Worm (Caenorhabditis elegans) whole organism, young adult: Measurements from ENCODE around the gene ttr-31.

Experiments
- B0019.2 ChIP-seq: fragments of 200-800 bp; sonication (Bioruptor generic); conservative IDR thresholded peaks from 2 replicates; pipeline ENCODE4 v1.3.6; 2022; ENCODE audit warnings: missing genetic modification reagents, missing genetic modification characterization, missing compliant biosample characterization
- B0035.1 ChIP-seq: sonication (generic microtip); optimal IDR thresholded peaks from 2 replicates; lab custom pipeline; 2016; ENCODE audit warnings: missing genetic modification characterization, mild to moderate bottlenecking, missing compliant biosample characterization, missing genotype, missing genetic modification reagents
- B0261.1 ChIP-seq: sonication (generic microtip); optimal IDR thresholded peaks from 2 replicates; lab custom pipeline; 2016; ENCODE audit warnings: mild to moderate bottlenecking, missing genetic modification characterization, moderate library complexity, missing compliant biosample characterization
- B0336.3 ChIP-seq: fragments of 200-800 bp; sonication (Bioruptor generic); IDR thresholded peaks from 2 replicates; pipeline ENCODE4 v1.3.6; 2022; ENCODE audit warnings: missing genetic modification characterization, missing compliant biosample characterization
- F10E7.11 ChIP-seq: sonication (generic microtip); optimal IDR thresholded peaks from 2 replicates; lab custom pipeline; 2017; ENCODE audit warnings: mild to moderate bottlenecking, missing genetic modification characterization, moderate library complexity, missing compliant biosample characterization
- F22D6.2 ChIP-seq: sonication (generic microtip); optimal IDR thresholded peaks from 2 replicates; lab custom pipeline; 2016; ENCODE audit warnings: mild to moderate bottlenecking, missing genetic modification characterization, missing compliant biosample characterization
- F23B12.7 ChIP-seq: sonication (generic microtip); optimal IDR thresholded peaks from 2 replicates; lab custom pipeline; 2017; ENCODE audit warnings: missing genetic modification characterization, mild to moderate bottlenecking, missing compliant biosample characterization, antibody characterized with exemption, moderate library complexity; ENCODE audit not compliant: insufficient read depth
- F37B4.10 ChIP-seq: fragments of 200-800 bp; sonication (Bioruptor generic); IDR thresholded peaks from 2 replicates; pipeline ENCODE4 v1.3.6; 2022; ENCODE audit warnings: missing genetic modification characterization, missing compliant biosample characterization
- F52B5.7 ChIP-seq: sonication (generic microtip); optimal IDR thresholded peaks from 2 replicates; lab custom pipeline; 2016; ENCODE audit warnings: mild to moderate bottlenecking, missing genetic modification characterization, missing compliant biosample characterization
- Y56A3A.18 ChIP-seq: fragments of 200-800 bp; sonication (Bioruptor generic); IDR thresholded peaks from 2 replicates; pipeline ENCODE4 v1.3.6; 2022; ENCODE audit warnings: missing genetic modification reagents, missing genetic modification characterization, missing compliant biosample characterization
- Y95B8A.8 ChIP-seq: fragments of 200-800 bp; sonication (Bioruptor generic); IDR thresholded peaks from 2 replicates; pipeline ENCODE4 v1.3.6; 2022; ENCODE audit warnings: missing genetic modification reagents, missing genetic modification characterization, missing compliant biosample characterization
- ZK185.1 ChIP-seq: sonication (generic microtip); optimal IDR thresholded peaks from 2 replicates; lab custom pipeline; 2016; ENCODE audit warnings: mild to moderate bottlenecking, missing genetic modification characterization, missing compliant biosample characterization; ENCODE audit not compliant: poor library complexity, severe bottlenecking
- akir-1 ChIP-seq: fragments of 200-800 bp; sonication (Bioruptor generic); optimal IDR thresholded peaks from 2 replicates; lab custom pipeline; 2018; ENCODE audit warnings: mild to moderate bottlenecking, missing genetic modification characterization, moderate library complexity, missing compliant biosample characterization
- attf-3 ChIP-seq: fragments of 200-800 bp; sonication (Bioruptor generic); conservative IDR thresholded peaks from 2 replicates; pipeline ENCODE4 v1.3.6; 2022; ENCODE audit warnings: missing genetic modification reagents, missing genetic modification characterization, missing compliant biosample characterization
- attf-5 ChIP-seq: fragments of 200-800 bp; sonication (Bioruptor generic); optimal IDR thresholded peaks from 2 replicates; lab custom pipeline; 2018; ENCODE audit warnings: mild to moderate bottlenecking, missing genetic modification characterization, missing compliant biosample characterization
- bed-2 ChIP-seq: fragments of 200-800 bp; sonication (Bioruptor generic); IDR thresholded peaks from 2 replicates; pipeline ENCODE4 v1.3.6; 2022; ENCODE audit warnings: missing genetic modification reagents, missing genetic modification characterization, missing compliant biosample characterization
- ceh-27 ChIP-seq: fragments of 200-800 bp; sonication (Bioruptor generic); optimal IDR thresholded peaks from 2 replicates; lab custom pipeline; 2018; ENCODE audit warnings: mild to moderate bottlenecking, missing genetic modification characterization, moderate library complexity, missing compliant biosample characterization
- efl-1 ChIP-seq: fragments of 150-350 bp; optimal IDR thresholded peaks from 2 replicates; lab custom pipeline; 2014; ENCODE audit warnings: missing biosample characterization, missing genetic modification reagents, missing genetic modification characterization
- ekl-4 ChIP-seq: fragments of 200-800 bp; sonication (Bioruptor generic); IDR thresholded peaks from 2 replicates; pipeline ENCODE4 v1.3.6; 2022; ENCODE audit warnings: missing genetic modification reagents, missing genetic modification characterization, missing compliant biosample characterization
- gei-17 ChIP-seq: fragments of 200-800 bp; sonication (Bioruptor generic); optimal IDR thresholded peaks from 2 replicates; lab custom pipeline; 2018; ENCODE audit warnings: mild to moderate bottlenecking, missing genetic modification characterization, missing compliant biosample characterization
- him-1 ChIP-seq: sonication (generic microtip); optimal IDR thresholded peaks from 2 replicates; lab custom pipeline; 2016; ENCODE audit warnings: missing genotype, missing genetic modification reagents, missing genetic modification characterization, missing compliant biosample characterization
- hmg-1.2 ChIP-seq: fragments of 200-800 bp; sonication (Bioruptor generic); IDR thresholded peaks from 2 replicates; pipeline ENCODE4 v1.3.6; 2022; ENCODE audit warnings: missing genetic modification reagents, missing genetic modification characterization, missing compliant biosample characterization
- lin-26 ChIP-seq: fragments of 200-800 bp; sonication (Bioruptor generic); IDR thresholded peaks from 2 replicates; pipeline ENCODE4 v1.3.6; 2022; ENCODE audit warnings: missing genetic modification reagents, missing genetic modification characterization, missing compliant biosample characterization
- lin-40 ChIP-seq: sonication (generic microtip); optimal IDR thresholded peaks from 2 replicates; lab custom pipeline; 2016; ENCODE audit warnings: missing genetic modification characterization, mild to moderate bottlenecking, missing compliant biosample characterization, missing genotype, missing genetic modification reagents
- lin-54 ChIP-seq: fragments of 200-800 bp; sonication (Bioruptor generic); optimal IDR thresholded peaks from 2 replicates; lab custom pipeline; 2018; ENCODE audit warnings: mild to moderate bottlenecking, missing genetic modification characterization, missing compliant biosample characterization
- madf-10 ChIP-seq: sonication (generic microtip); optimal IDR thresholded peaks from 2 replicates; lab custom pipeline; 2016; ENCODE audit warnings: mild to moderate bottlenecking, missing genetic modification characterization, missing compliant biosample characterization
- madf-3 ChIP-seq: fragments of 200-800 bp; sonication (Bioruptor generic); IDR thresholded peaks from 2 replicates; pipeline ENCODE4 v1.3.6; 2022; ENCODE audit warnings: missing genetic modification reagents, missing genetic modification characterization, missing compliant biosample characterization
- madf-6 ChIP-seq: fragments of 200-800 bp; sonication (Bioruptor generic); IDR thresholded peaks from 2 replicates; pipeline ENCODE4 v1.3.6; 2022; ENCODE audit warnings: missing genetic modification reagents, missing genetic modification characterization, missing compliant biosample characterization
- nfyb-1 ChIP-seq: fragments of 200-800 bp; sonication (Bioruptor generic); IDR thresholded peaks from 2 replicates; pipeline ENCODE4 v1.3.6; 2022; ENCODE audit warnings: missing genetic modification reagents, missing genetic modification characterization, missing compliant biosample characterization
- nhr-80 ChIP-seq: sonication (generic microtip); optimal IDR thresholded peaks from 2 replicates; lab custom pipeline; 2016; ENCODE audit warnings: missing genetic modification characterization, missing compliant biosample characterization
- pbrm-1 ChIP-seq: fragments of 200-800 bp; sonication (Bioruptor generic); IDR thresholded peaks from 2 replicates; pipeline ENCODE4 v1.3.6; 2022; ENCODE audit warnings: missing genetic modification reagents, missing genetic modification characterization, missing compliant biosample characterization
- rec-8 ChIP-seq, 2 experiments: sonication (generic microtip); optimal IDR thresholded peaks; 2 replicates each; lab custom pipeline; 2016; ENCODE audit warnings: mild to moderate bottlenecking in 2 of 2, missing genetic modification characterization in 2 of 2, missing genetic modification reagents in 2 of 2, missing genotype in 2 of 2, missing biosample characterization in 1 of 2, missing compliant biosample characterization in 1 of 2, moderate library complexity in 1 of 2
- repo-1 ChIP-seq: sonication (generic microtip); optimal IDR thresholded peaks from 2 replicates; lab custom pipeline; 2017; ENCODE audit warnings: mild to moderate bottlenecking, missing genetic modification characterization, missing compliant biosample characterization
- snpc-3.4 ChIP-seq: sonication (generic microtip); optimal IDR thresholded peaks from 2 replicates; lab custom pipeline; 2017; ENCODE audit warnings: missing genetic modification characterization, mild to moderate bottlenecking, missing compliant biosample characterization, antibody characterized with exemption, moderate library complexity, missing genotype, missing genetic modification reagents
- sptf-2 ChIP-seq: fragments of 200-800 bp; sonication (Bioruptor generic); optimal IDR thresholded peaks from 2 replicates; lab custom pipeline; 2018; ENCODE audit warnings: mild to moderate bottlenecking, missing genetic modification characterization, missing compliant biosample characterization
- tlf-1 ChIP-seq: fragments of 200-800 bp; sonication (Bioruptor generic); optimal IDR thresholded peaks from 2 replicates; lab custom pipeline; 2018; ENCODE audit warnings: mild to moderate bottlenecking, missing genetic modification characterization, missing compliant biosample characterization
- zfh-2 ChIP-seq: fragments of 200-800 bp; sonication (Bioruptor generic); conservative IDR thresholded peaks from 2 replicates; pipeline ENCODE4 v1.3.6; 2022; ENCODE audit warnings: missing genetic modification reagents, missing genetic modification characterization, missing compliant biosample characterization
- zim-3 ChIP-seq: sonication (generic microtip); optimal IDR thresholded peaks from 2 replicates; lab custom pipeline; 2017; ENCODE audit warnings: mild to moderate bottlenecking, missing genetic modification characterization, moderate library complexity, missing compliant biosample characterization
- ztf-22 ChIP-seq: fragments of 200-800 bp; sonication (Bioruptor generic); optimal IDR thresholded peaks from 2 replicates; lab custom pipeline; 2018; ENCODE audit warnings: mild to moderate bottlenecking, missing genetic modification characterization, moderate library complexity, missing compliant biosample characterization
- ztf-25 ChIP-seq: fragments of 200-800 bp; sonication (Bioruptor generic); IDR thresholded peaks from 2 replicates; pipeline ENCODE4 v1.3.6; 2022; ENCODE audit warnings: missing genetic modification reagents, missing genetic modification characterization, missing compliant biosample characterization
- ztf-26 ChIP-seq: sonication (generic microtip); optimal IDR thresholded peaks from 2 replicates; lab custom pipeline; 2017; ENCODE audit warnings: missing genetic modification characterization, missing compliant biosample characterization
- ztf-28 ChIP-seq: fragments of 200-800 bp; sonication (Bioruptor generic); IDR thresholded peaks from 2 replicates; pipeline ENCODE4 v1.3.6; 2022; ENCODE audit warnings: missing genetic modification reagents, missing genetic modification characterization, missing compliant biosample characterization
- ztf-6 ChIP-seq: fragments of 200-800 bp; sonication (Bioruptor generic); IDR thresholded peaks from 2 replicates; pipeline ENCODE4 v1.3.6; 2022; ENCODE audit warnings: missing genetic modification reagents, missing genetic modification characterization, missing compliant biosample characterization

The ttr-31 gene

DNA sequence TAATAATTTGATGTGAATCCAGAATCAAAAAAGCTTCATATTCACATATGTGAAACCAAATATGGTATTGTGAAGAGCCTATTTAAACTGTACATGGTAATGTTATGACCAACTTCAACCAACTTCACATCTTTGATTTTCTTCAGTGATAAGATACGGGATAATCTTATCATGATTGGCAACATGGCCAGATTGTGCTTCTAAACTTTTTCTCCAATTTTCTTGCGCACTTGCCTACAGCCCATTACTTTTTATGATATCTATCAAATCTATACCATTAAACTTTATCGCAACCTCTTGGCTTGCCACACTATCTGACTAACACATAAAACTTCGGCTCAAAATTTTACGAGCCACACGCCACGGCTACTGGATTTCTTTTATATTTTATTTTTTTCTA, 23.6 kb upstream of the ttr-31 start:
- TF ChIP-seq Y56A3A.18 (GFP tag; lab: Robert Waterston, UW) (no peak), snpc-3.4 (tag; lab: Kevin White, UChicago) (no peak)

DNA sequence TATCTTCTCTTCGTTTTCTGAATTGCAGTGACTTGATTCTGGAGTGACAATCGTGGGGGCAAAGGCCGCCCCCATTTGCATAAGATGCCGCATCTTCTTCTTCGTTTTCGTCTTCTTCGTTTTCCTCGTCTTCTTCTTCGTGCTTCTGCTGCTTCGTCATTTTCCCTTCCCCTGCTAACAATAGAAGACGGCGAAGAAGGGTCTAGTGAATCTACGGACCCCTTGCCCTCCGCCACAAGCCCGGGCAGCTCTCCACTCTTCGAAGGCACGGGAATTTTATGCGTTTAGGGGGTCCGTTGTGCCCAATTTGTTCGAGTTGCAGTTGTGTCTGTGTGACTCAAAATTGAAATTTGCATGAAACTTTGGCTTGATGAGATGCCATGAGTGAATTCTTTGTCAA, 23.0 kb upstream of the ttr-31 start:
- TF ChIP-seq nfyb-1 (GFP tag; lab: Robert Waterston, UW) (0 out of 2 replicates have a peak, but pooled peaks have one; percentile 38), Y95B8A.8 (GFP tag; lab: Robert Waterston, UW) (no peak), attf-5 (GFP tag; lab: Kevin White, UChicago) (no peak), ztf-28 (GFP tag; lab: Robert Waterston, UW) (0 out of 2 replicates have a peak, but pooled peaks have one; percentile 18), pbrm-1 (GFP tag; lab: Robert Waterston, UW) (0 out of 2 replicates have a peak, but pooled peaks have one; percentile 11), zfh-2 (0 out of 2 replicates have a peak, but pooled peaks have one; percentile 9)
- TF ChIP-seq, all 124 proteins: peak for 4

DNA sequence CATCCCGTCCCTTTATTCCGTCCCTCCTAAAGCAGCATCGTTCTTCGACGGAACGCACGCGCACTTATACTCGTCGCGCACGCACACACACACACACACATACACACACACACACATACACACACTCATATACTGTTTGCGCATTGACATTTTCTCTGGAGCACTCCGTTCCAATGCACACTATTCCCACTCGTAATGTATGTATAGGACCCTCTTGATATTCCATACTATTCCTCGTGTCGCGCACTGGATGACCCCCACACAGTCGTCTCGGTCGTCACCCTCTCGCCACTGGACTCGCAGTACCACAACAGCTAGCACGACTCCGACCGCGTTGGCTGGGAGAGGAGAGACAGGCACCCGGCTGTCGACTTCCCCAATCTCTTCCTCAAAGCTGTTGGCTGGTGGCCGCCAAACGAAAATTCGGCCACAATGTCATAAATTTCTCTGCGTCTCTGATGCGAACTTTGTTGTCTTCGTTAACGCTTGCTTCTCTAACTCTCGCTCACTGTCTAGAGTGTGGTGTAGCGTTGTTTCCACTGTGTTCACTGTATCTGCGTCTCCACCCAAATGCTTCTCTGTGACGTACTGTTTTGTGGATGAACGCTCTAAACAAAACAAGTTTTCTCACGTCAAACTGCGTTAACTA, 22.3 kb upstream of the ttr-31 start:
- peak; percentile 21 for TF ChIP-seq snpc-3.4 (tag; lab: Kevin White, UChicago)
- TF ChIP-seq B0019.2 (GFP tag; lab: Robert Waterston, UW): no peak
- peak; percentile 37 for TF ChIP-seq F10E7.11 (tag; lab: Kevin White, UChicago)
- peak; percentile 94 for TF ChIP-seq lin-40 (tag; lab: Kevin White, UChicago)
- no peak for TF ChIP-seq madf-6
- no peak; the same call in 1 of the 2 replicates for TF ChIP-seq B0336.3 (GFP tag; lab: Robert Waterston, UW)
- TF ChIP-seq lin-54 (GFP tag; lab: Kevin White, UChicago): peak; percentile 2
- no peak for TF ChIP-seq ztf-6 (GFP tag; lab: Robert Waterston, UW)
- no peak; the same call in 1 of the 2 replicates for TF ChIP-seq attf-3 (GFP tag; lab: Robert Waterston, UW)
- no peak for TF ChIP-seq B0261.1 (tag; lab: Kevin White, UChicago)
- peak; percentile 78 for TF ChIP-seq nhr-80 (tag; lab: Kevin White, UChicago)
- peak; percentile 54 for TF ChIP-seq B0035.1 (tag; lab: Kevin White, UChicago)
- TF ChIP-seq rec-8 (tag; optimal IDR thresholded peaks at IDR 0.05; lab: Kevin White, UChicago): peak in 1 of 2 experiments; percentile 52
- TF ChIP-seq F22D6.2: peak; percentile 2
- TF ChIP-seq efl-1 (GFP tag; lab: Kevin White, UChicago): no peak
- no peak for TF ChIP-seq madf-3
- peak; percentile 57 for TF ChIP-seq akir-1
- TF ChIP-seq hmg-1.2 (GFP tag; lab: Robert Waterston, UW): peak; percentile 82
- TF ChIP-seq ztf-22: no peak
- 0 out of 2 replicates have a peak, but pooled peaks have one; percentile 2 for TF ChIP-seq ztf-25 (GFP tag; lab: Robert Waterston, UW)
- peak; percentile 72 for TF ChIP-seq ZK185.1 (tag; lab: Kevin White, UChicago)
- TF ChIP-seq pbrm-1 (GFP tag; lab: Robert Waterston, UW): peak; percentile 63
- peak; percentile 80 for TF ChIP-seq ceh-27 (GFP tag; lab: Kevin White, UChicago)
- peak; percentile 83 for TF ChIP-seq ztf-26
- TF ChIP-seq tlf-1 (GFP tag; lab: Kevin White, UChicago): no peak
- TF ChIP-seq sptf-2 (GFP tag; lab: Kevin White, UChicago): no peak
- 0 out of 2 replicates have a peak, but pooled peaks have one; percentile 22 for TF ChIP-seq F37B4.10 (GFP tag; lab: Robert Waterston, UW)
- 0 out of 2 replicates have a peak, but pooled peaks have one; percentile 45 for TF ChIP-seq lin-26
- peak; percentile 75 for TF ChIP-seq ekl-4 (GFP tag; lab: Robert Waterston, UW)
- TF ChIP-seq bed-2: no peak
- TF ChIP-seq gei-17 (GFP tag; lab: Kevin White, UChicago): peak; percentile 74
- TF ChIP-seq zim-3: no peak
- peak; percentile 31 for TF ChIP-seq F52B5.7
- TF ChIP-seq F23B12.7 (tag; lab: Kevin White, UChicago): no peak
- peak; percentile 62 for TF ChIP-seq madf-10
- peak; percentile 68 for TF ChIP-seq repo-1 (tag; lab: Kevin White, UChicago)
- TF ChIP-seq him-1 (tag; lab: Kevin White, UChicago): no peak
